Fruit fly (Drosophila melanogaster) ovary, adult (tissue): ENCODE results near the gene CG12877.

Experiments
- CG17801 ChIP-seq: fragments of 200-800 bp; optimal IDR thresholded peaks from 2 replicates; lab custom pipeline; 2019; ENCODE audit warnings: missing biosample characterization, mild to moderate bottlenecking, missing genetic modification characterization, moderate library complexity; ENCODE audit not compliant: partially characterized antibody

Gene CG12877

DNA sequence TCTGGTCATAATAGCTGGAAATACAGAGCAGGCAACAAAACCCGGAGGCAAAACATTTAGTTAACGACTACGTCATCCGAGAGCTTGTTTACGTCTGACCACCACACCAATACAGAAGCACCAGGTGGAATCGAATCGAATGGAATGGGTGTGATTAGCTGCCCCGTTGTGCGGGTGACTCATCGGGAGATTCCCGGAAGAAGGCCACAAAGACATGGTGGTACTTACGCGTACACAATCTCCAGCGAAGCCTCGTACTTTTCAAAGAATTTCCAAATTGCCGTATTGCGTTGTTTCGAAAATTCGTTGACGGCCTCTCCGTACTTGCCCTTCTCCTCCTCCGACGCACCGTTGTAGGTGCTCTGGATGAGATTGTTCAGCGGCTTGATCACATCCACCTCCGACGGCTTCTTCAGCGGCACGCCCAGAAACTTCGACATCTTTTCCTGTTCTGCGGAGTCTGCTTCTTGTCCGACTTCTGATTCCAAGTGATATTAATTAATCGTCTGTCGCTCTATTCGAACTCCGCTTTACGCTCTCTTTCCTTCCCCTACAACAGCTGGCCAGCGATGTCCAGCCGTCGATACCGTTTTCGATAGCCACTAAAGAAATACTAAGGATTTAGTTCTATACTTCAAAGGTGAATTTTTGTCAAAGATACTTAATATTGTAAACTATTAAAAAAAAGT, 7.2 kb upstream of the CG12877 start, which contains the start of gene ALiX:
TSS of gene ALiX (minus strand) at position 571 of the 689 bp plus-strand sequence.
- TF ChIP-seq CG17801 (GFP tag; lab: Kevin White, UChicago) = no peak

DNA sequence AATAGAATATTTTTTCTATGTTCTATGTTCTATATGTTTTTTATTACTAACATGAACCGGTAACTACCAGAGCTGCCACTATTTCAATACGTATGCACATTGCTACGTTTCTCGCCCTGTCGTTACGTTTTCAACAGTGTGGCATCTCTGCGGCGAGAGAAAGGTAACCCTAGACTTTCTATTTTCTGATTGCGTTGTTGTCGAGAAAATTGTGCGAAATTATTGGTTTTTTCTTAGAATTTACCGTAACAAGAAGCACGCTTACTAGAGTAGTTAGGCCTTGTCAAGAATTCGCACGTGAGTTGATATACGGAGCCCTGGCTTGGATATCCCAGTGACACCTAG, 6.7 kb upstream of the CG12877 start, which contains the start of gene btz:
TSS of gene btz (plus strand) at position 133 of the 345 bp plus-strand sequence.
- TF ChIP-seq CG17801 (GFP tag; lab: Kevin White, UChicago) = peak; percentile 19

DNA sequence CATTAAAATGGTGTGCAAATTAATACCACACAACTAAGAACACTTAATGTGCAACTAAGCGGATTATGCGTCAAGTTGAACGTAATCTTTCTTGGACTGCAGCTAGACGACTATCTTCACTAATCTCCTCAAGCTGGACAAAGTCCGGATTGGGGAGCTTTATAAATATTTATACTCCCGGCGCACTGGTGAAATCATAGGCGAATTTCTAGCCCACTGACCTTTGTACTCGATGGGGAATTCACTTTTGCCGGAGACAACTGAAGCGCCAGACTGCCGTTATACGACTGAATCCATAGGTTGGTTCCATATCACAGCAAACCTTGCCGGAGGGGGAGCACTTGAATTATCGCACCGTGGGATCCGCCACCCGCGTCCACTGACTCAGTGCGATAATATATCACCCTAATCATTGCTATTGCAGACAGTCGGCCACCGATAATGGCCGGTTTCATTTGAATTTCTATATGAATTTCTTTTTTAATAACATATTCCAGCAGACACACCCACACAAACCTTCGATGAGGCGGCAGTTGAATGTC, 790 bp upstream of the CG12877 start:
- no peak for TF ChIP-seq CG17801 (GFP tag; lab: Kevin White, UChicago)

dm6 chr3R:27736367-27737005, 29.6 kb downstream of the CG12877 start, which contains the start of gene Ets98B:
Gene Ets98B (plus strand): TSS chr3R:27736538.
- no peak for TF ChIP-seq CG17801 (GFP tag; lab: Kevin White, UChicago)

DNA sequence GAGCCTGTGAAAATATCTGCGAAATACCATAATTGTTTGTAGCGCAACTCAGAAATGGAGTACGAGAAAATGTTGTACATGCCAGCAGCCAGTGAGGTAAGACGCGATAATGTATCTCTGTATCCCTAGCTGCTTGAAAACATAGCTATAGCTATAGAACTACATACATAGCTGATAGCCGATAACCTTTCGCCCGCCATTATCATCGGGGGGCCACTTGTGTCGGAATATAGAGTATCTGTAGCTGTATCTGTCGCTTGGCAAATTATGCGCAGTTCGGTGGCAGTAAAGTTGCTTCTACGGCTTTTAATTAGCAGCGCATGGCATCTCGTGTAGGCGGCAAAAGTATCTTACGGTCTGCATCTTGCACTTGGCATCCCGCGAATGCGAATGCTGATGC, 30.1 kb downstream of the CG12877 start:
- TF ChIP-seq CG17801 (GFP tag; lab: Kevin White, UChicago) = no peak

DNA sequence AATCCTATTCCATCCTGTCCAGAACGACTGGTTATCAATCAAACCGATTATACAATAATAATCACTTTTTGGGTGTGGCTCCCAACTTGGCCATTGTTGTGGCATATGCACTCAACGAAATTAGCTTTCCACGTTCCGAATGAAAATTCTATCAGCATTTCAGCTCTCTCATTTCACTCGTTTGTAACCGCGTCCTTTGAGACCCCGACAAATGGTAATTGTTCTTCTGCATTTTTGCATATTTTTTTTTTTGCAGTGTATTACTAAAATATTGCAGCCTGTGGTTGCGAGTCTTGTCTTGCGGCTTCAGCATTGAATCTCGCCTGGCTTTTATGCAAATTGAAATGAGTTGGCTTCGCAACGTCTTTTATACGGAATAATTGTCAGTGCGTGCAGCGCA, 31.4 kb downstream of the CG12877 start:
- TF ChIP-seq CG17801 (GFP tag; lab: Kevin White, UChicago) = no peak

dm6 chr3R:27739999-27740398, 33.1 kb downstream of the CG12877 start:
- TF ChIP-seq CG17801 (GFP tag; lab: Kevin White, UChicago) = no peak

- TF ChIP-seq CG17801 (GFP tag; lab: Kevin White, UChicago) = no peak
Observed at dm6 chr3R:27740692-27741091, 33.8 kb downstream of the CG12877 start.
